Fruit fly (Drosophila melanogaster) whole organism, embryonic: ENCODE measurements around the gene CG1801.

Experiments
- Antp ChIP-seq: fragments of 200-800 bp; sonication (Bioruptor generic); optimal IDR thresholded peaks from 3 replicates; lab custom pipeline; 2016; ENCODE audit warnings: missing biosample characterization, missing genetic modification characterization
- CG11456 ChIP-seq: fragments of 200-800 bp; sonication (Bioruptor generic); IDR thresholded peaks from 3 replicates; pipeline ENCODE4 v1.3.6; 2022; ENCODE audit warnings: missing biosample characterization, missing genetic modification characterization
- CG16863 ChIP-seq: fragments of 200-800 bp; sonication (Bioruptor generic); optimal IDR thresholded peaks from 3 replicates; lab custom pipeline; 2016; ENCODE audit warnings: missing biosample characterization, missing genetic modification characterization
- CG1792 ChIP-seq: fragments of 200-800 bp; sonication (Bioruptor generic); optimal IDR thresholded peaks from 2 replicates; lab custom pipeline; 2016; ENCODE audit warnings: missing biosample characterization, missing genetic modification characterization
- CG18011 ChIP-seq: fragments of 200-800 bp; sonication (Bioruptor generic); optimal IDR thresholded peaks from 2 replicates; lab custom pipeline; 2017; ENCODE audit warnings: missing biosample characterization, missing genetic modification characterization, mild to moderate bottlenecking, moderate library complexity, missing genotype
- CG18476 ChIP-seq: fragments of 200-800 bp; sonication (Bioruptor generic); optimal IDR thresholded peaks from 2 replicates; lab custom pipeline; 2016; ENCODE audit warnings: missing biosample characterization, mild to moderate bottlenecking, missing genetic modification characterization
- CG18764 ChIP-seq: fragments of 200-800 bp; sonication (Bioruptor generic); optimal IDR thresholded peaks from 3 replicates; lab custom pipeline; 2016; ENCODE audit warnings: missing biosample characterization, missing genetic modification characterization
- CG2678 ChIP-seq: fragments of 200-800 bp; sonication (Bioruptor generic); optimal IDR thresholded peaks from 3 replicates; lab custom pipeline; 2019; ENCODE audit warnings: missing biosample characterization, mild to moderate bottlenecking, missing genetic modification characterization, moderate library complexity
- CG30020 ChIP-seq: fragments of 200-800 bp; optimal IDR thresholded peaks from 2 replicates; lab custom pipeline; 2019; ENCODE audit warnings: missing biosample characterization, mild to moderate bottlenecking, missing genetic modification characterization, moderate library complexity
- CG30403 ChIP-seq: fragments of 200-800 bp; sonication (Bioruptor generic); optimal IDR thresholded peaks from 3 replicates; lab custom pipeline; 2016; ENCODE audit warnings: missing biosample characterization, missing genetic modification characterization
- CG31224 ChIP-seq: fragments of 200-800 bp; sonication (Bioruptor generic); IDR thresholded peaks from 2 replicates; pipeline ENCODE4 v1.3.6; 2022; ENCODE audit warnings: missing biosample characterization, missing genetic modification characterization
- CG4360 ChIP-seq: fragments of 200-800 bp; sonication (Bioruptor generic); IDR thresholded peaks from 2 replicates; pipeline ENCODE4 v1.3.6; 2022; ENCODE audit warnings: missing biosample characterization, missing genetic modification characterization
- CG6791 ChIP-seq: fragments of 200-800 bp; sonication (Bioruptor generic); IDR thresholded peaks from 3 replicates; pipeline ENCODE4 v1.3.6; 2022; ENCODE audit warnings: missing biosample characterization, missing genetic modification characterization; ENCODE audit not compliant: partially characterized antibody
- CG9932 ChIP-seq: fragments of 200-800 bp; sonication (Bioruptor generic); IDR thresholded peaks from 2 replicates; pipeline ENCODE4 v1.3.6; 2022; ENCODE audit warnings: missing biosample characterization, missing genetic modification characterization
- CHES-1-like ChIP-seq: fragments of 200-800 bp; sonication (Bioruptor generic); optimal IDR thresholded peaks from 2 replicates; lab custom pipeline; 2016; ENCODE audit warnings: missing biosample characterization, missing genetic modification characterization
- Camta ChIP-seq: fragments of 200-800 bp; sonication (Bioruptor generic); optimal IDR thresholded peaks from 2 replicates; lab custom pipeline; 2016; ENCODE audit warnings: missing biosample characterization, missing genetic modification characterization
- Ets65A ChIP-seq: fragments of 200-800 bp; sonication (Bioruptor generic); peaks from one replicate; lab custom pipeline; 2016; ENCODE audit warnings: missing biosample characterization, missing genetic modification characterization
- Ets97D ChIP-seq: fragments of 200-800 bp; sonication (Bioruptor generic); optimal IDR thresholded peaks from 3 replicates; lab custom pipeline; 2016; ENCODE audit warnings: missing biosample characterization, missing genetic modification characterization
- Hmr ChIP-seq: fragments of 200-800 bp; sonication (Bioruptor generic); optimal IDR thresholded peaks from 3 replicates; lab custom pipeline; 2017; ENCODE audit warnings: mild to moderate bottlenecking, missing biosample characterization, missing genetic modification reagents, missing genetic modification characterization
- Hr3 ChIP-seq: fragments of 200-800 bp; sonication (Bioruptor generic); optimal IDR thresholded peaks from 3 replicates; lab custom pipeline; 2016; ENCODE audit warnings: missing biosample characterization, missing genetic modification characterization
- Hr78 ChIP-seq, 2 experiments: fragments of 200-800 bp in 1 of 2; fragments of >200 bp in 1 of 2; sonication (Bioruptor generic) in 1 of 2; optimal IDR thresholded peaks; 2 replicates each; lab custom pipeline; 2017 to 2019; ENCODE audit warnings: missing biosample characterization in 2 of 2, missing genetic modification characterization in 2 of 2, mild to moderate bottlenecking in 1 of 2, moderate library complexity in 1 of 2
- Max ChIP-seq: fragments of 200-800 bp; sonication (Bioruptor generic); optimal IDR thresholded peaks from 2 replicates; lab custom pipeline; 2016; ENCODE audit warnings: missing biosample characterization, mild to moderate bottlenecking, missing genetic modification characterization
- NK7.1 ChIP-seq: fragments of 200-800 bp; sonication (Bioruptor generic); optimal IDR thresholded peaks from 3 replicates; lab custom pipeline; 2016; ENCODE audit warnings: missing biosample characterization, missing genetic modification characterization
- Nf-YC ChIP-seq: fragments of 200-800 bp; optimal IDR thresholded peaks from 3 replicates; lab custom pipeline; 2019; ENCODE audit warnings: missing biosample characterization, mild to moderate bottlenecking, missing genetic modification characterization, moderate library complexity
- Ravus ChIP-seq: fragments of 200-800 bp; sonication (Bioruptor generic); IDR thresholded peaks from 2 replicates; pipeline ENCODE4 v1.3.6; 2022; ENCODE audit warnings: missing biosample characterization, missing genetic modification characterization
- Rx ChIP-seq: fragments of 200-800 bp; sonication (Bioruptor generic); IDR thresholded peaks from 2 replicates; pipeline ENCODE4 v1.3.6; 2022; ENCODE audit warnings: missing biosample characterization, missing genetic modification characterization
- Spps ChIP-seq: fragments of 200-800 bp; sonication (Bioruptor generic); optimal IDR thresholded peaks from 2 replicates; lab custom pipeline; 2018; ENCODE audit warnings: missing biosample characterization, mild to moderate bottlenecking, missing genetic modification characterization
- Stat92E ChIP-seq, 3 experiments: fragments of >200 bp in 2 of 3; fragments of 200-800 bp in 1 of 3; sonication (Bioruptor generic) in 1 of 3; optimal IDR thresholded peaks; 2 replicates each; lab custom pipeline; 2017 to 2019; ENCODE audit warnings: missing biosample characterization in 3 of 3, missing genetic modification characterization in 3 of 3, mild to moderate bottlenecking in 1 of 3, moderate library complexity in 1 of 3
- ash1 ChIP-seq: fragments of 200-800 bp; sonication (Bioruptor generic); optimal IDR thresholded peaks from 2 replicates; lab custom pipeline; 2018; ENCODE audit warnings: missing biosample characterization, mild to moderate bottlenecking, missing genetic modification characterization
- ato ChIP-seq: fragments of 200-800 bp; sonication (Bioruptor generic); IDR thresholded peaks from 2 replicates; pipeline ENCODE4 v1.3.6; 2022; ENCODE audit warnings: missing biosample characterization, missing genetic modification characterization; ENCODE audit not compliant: partially characterized antibody
- btn ChIP-seq: fragments of 200-800 bp; sonication (Bioruptor generic); optimal IDR thresholded peaks from 2 replicates; lab custom pipeline; 2016; ENCODE audit warnings: missing biosample characterization, missing genetic modification characterization
- emc ChIP-seq: fragments of 200-800 bp; sonication (Bioruptor generic); optimal IDR thresholded peaks from 2 replicates; lab custom pipeline; 2016; ENCODE audit warnings: missing biosample characterization, missing genetic modification characterization
- eyg ChIP-seq: fragments of 200-800 bp; sonication (Bioruptor generic); optimal IDR thresholded peaks from 3 replicates; lab custom pipeline; 2016; ENCODE audit warnings: missing biosample characterization, missing genetic modification characterization
- gsb-n ChIP-seq: fragments of 200-800 bp; sonication (Bioruptor generic); optimal IDR thresholded peaks from 3 replicates; lab custom pipeline; 2018; ENCODE audit warnings: missing biosample characterization, mild to moderate bottlenecking, missing genetic modification characterization
- ham ChIP-seq: fragments of 200-800 bp; sonication (Bioruptor generic); IDR thresholded peaks from 2 replicates; pipeline ENCODE4 v1.3.6; 2022; ENCODE audit warnings: missing biosample characterization, missing genetic modification characterization
- mld ChIP-seq: fragments of 200-800 bp; sonication (Bioruptor generic); IDR thresholded peaks from 3 replicates; pipeline ENCODE4 v1.3.6; 2022; ENCODE audit warnings: missing biosample characterization, missing genetic modification characterization; ENCODE audit not compliant: partially characterized antibody
- nau ChIP-seq: fragments of 200-800 bp; sonication (Bioruptor generic); optimal IDR thresholded peaks from 3 replicates; lab custom pipeline; 2017; ENCODE audit warnings: missing biosample characterization, mild to moderate bottlenecking, missing genetic modification characterization, missing genetic modification reagents
- nmo ChIP-seq: fragments of 200-800 bp; sonication (Bioruptor generic); optimal IDR thresholded peaks from 2 replicates; lab custom pipeline; 2018; ENCODE audit warnings: missing biosample characterization, mild to moderate bottlenecking, missing genetic modification characterization, moderate library complexity
- pan ChIP-seq, 4 experiments: fragments of >200 bp in 3 of 4; fragments of 200-800 bp in 1 of 4; sonication (Bioruptor generic) in 1 of 4; optimal IDR thresholded peaks in 3 of 4; IDR thresholded peaks in 1 of 4; 2 replicates each; pipeline versions ENCODE4 v1.3.6 to Lab custom; 2017 to 2022; ENCODE audit warnings: missing biosample characterization in 2 of 4, missing genetic modification characterization in 2 of 4, mixed read lengths in 1 of 4
- pnt ChIP-seq: fragments of 200-800 bp; sonication (Bioruptor generic); optimal IDR thresholded peaks from 3 replicates; lab custom pipeline; 2016; ENCODE audit warnings: missing biosample characterization, missing genetic modification characterization
- schlank ChIP-seq: fragments of 200-800 bp; sonication (Bioruptor generic); optimal IDR thresholded peaks from 2 replicates; lab custom pipeline; 2018; ENCODE audit warnings: missing biosample characterization, mild to moderate bottlenecking, missing genetic modification characterization
- sna ChIP-seq: fragments of 200-800 bp; sonication (Bioruptor generic); IDR thresholded peaks from 2 replicates; pipeline ENCODE4 v1.3.6; 2022; ENCODE audit warnings: missing biosample characterization, missing genetic modification characterization; ENCODE audit not compliant: partially characterized antibody
- sr ChIP-seq: fragments of 200-800 bp; sonication (Bioruptor generic); IDR thresholded peaks from 3 replicates; pipeline ENCODE4 v1.3.6; 2022; ENCODE audit warnings: missing biosample characterization, missing genetic modification characterization
- tin ChIP-seq: fragments of 200-800 bp; sonication (Bioruptor generic); optimal IDR thresholded peaks from 3 replicates; lab custom pipeline; 2016; ENCODE audit warnings: missing biosample characterization, missing genetic modification characterization
- toy ChIP-seq: fragments of 200-800 bp; sonication (Bioruptor generic); IDR thresholded peaks from 2 replicates; pipeline ENCODE4 v1.3.6; 2022; ENCODE audit warnings: missing biosample characterization, missing genetic modification characterization
- twi ChIP-seq: fragments of 200-800 bp; optimal IDR thresholded peaks from 2 replicates; lab custom pipeline; 2019; ENCODE audit warnings: missing biosample characterization, mild to moderate bottlenecking, missing genetic modification characterization, moderate library complexity
- unpg ChIP-seq: fragments of 200-800 bp; sonication (Bioruptor generic); optimal IDR thresholded peaks from 3 replicates; lab custom pipeline; 2018; ENCODE audit warnings: missing biosample characterization, mild to moderate bottlenecking, missing genetic modification characterization, moderate library complexity
- vnd ChIP-seq: fragments of 200-800 bp; sonication (Bioruptor generic); IDR thresholded peaks from 3 replicates; pipeline ENCODE4 v1.3.6; 2022; ENCODE audit warnings: missing biosample characterization, missing genetic modification characterization; ENCODE audit not compliant: partially characterized antibody
- z ChIP-seq: fragments of 200-800 bp; sonication (Bioruptor generic); IDR thresholded peaks from 3 replicates; pipeline ENCODE4 v1.3.6; 2022; ENCODE audit warnings: missing biosample characterization, missing genetic modification characterization

Gene CG1801

dm6 chrX:21366311-21366990 is 49.1 kb upstream of the CG1801 start (continued):
- no peak for TF ChIP-seq z (GFP tag; lab: Robert Waterston, UW)
- no peak for TF ChIP-seq CG1792
- TF ChIP-seq Rx (GFP tag; lab: Robert Waterston, UW), result no peak; the same call in none of the 2 replicates
- TF ChIP-seq mld (GFP tag; lab: Robert Waterston, UW), result no peak
- peak in 1 of 2 experiments; percentile 85 for TF ChIP-seq Hr78 (GFP tag; optimal IDR thresholded peaks at IDR 0.05; lab: Kevin White, UChicago)
- peak; percentile 92 for TF ChIP-seq CG30403 (GFP tag; lab: Kevin White, UChicago)
- TF ChIP-seq eyg, result no peak
- peak; percentile 80 for TF ChIP-seq schlank
- TF ChIP-seq CG18476, result peak; percentile 78
- peak; percentile 90 for TF ChIP-seq nau (GFP tag; lab: Kevin White, UChicago)
- TF ChIP-seq CG4360 (GFP tag; lab: Robert Waterston, UW), result peak; percentile 37; the same call in 1 of the 2 replicates
- no peak for TF ChIP-seq Ets97D (GFP tag; lab: Kevin White, UChicago)
- peak; percentile 89 for TF ChIP-seq gsb-n
- TF ChIP-seq ato (GFP tag; lab: Robert Waterston, UW), result no peak
- no peak for TF ChIP-seq sna
- TF ChIP-seq CG11456 (GFP tag; lab: Robert Waterston, UW), result peak; percentile 83
- no peak for TF ChIP-seq vnd (GFP tag; lab: Robert Waterston, UW)
- TF ChIP-seq pnt (GFP tag; lab: Kevin White, UChicago), result peak; percentile 63
- peak; percentile 97 for TF ChIP-seq CG2678 (tag; lab: Kevin White, UChicago)
- TF ChIP-seq CG18764 (GFP tag; lab: Kevin White, UChicago), result peak; percentile 71
- no peak for TF ChIP-seq NK7.1
- TF ChIP-seq CG16863 (GFP tag; lab: Kevin White, UChicago), result peak; percentile 34
- no peak for TF ChIP-seq Camta (GFP tag; lab: Kevin White, UChicago)
- no peak for TF ChIP-seq sr
- TF ChIP-seq nmo (GFP tag; lab: Kevin White, UChicago), result peak; percentile 95
- TF ChIP-seq CG18011 (GFP tag; lab: Kevin White, UChicago), result peak; percentile 72
- peak; percentile 73 for TF ChIP-seq ham
- peak; percentile 84 for TF ChIP-seq twi (tag; lab: Kevin White, UChicago)
- TF ChIP-seq CHES-1-like, result peak; percentile 41
- no peak for TF ChIP-seq CG6791 (GFP tag; lab: Robert Waterston, UW)
- no peak for TF ChIP-seq pan (optimal IDR thresholded peaks at IDR 0.05; lab: Kevin White, UChicago)
- peak in 1 of 2 experiments; percentile 87 for TF ChIP-seq pan (GFP tag; optimal IDR thresholded peaks at IDR 0.05 in 1 of 2, IDR thresholded peaks at IDR 0.05 in 1 of 2)
- peak in 1 of 3 experiments; percentile 78 for TF ChIP-seq Stat92E (GFP tag; optimal IDR thresholded peaks at IDR 0.05; lab: Kevin White, UChicago)
- peak; percentile 40 for TF ChIP-seq Antp
- TF ChIP-seq CG31224 (GFP tag; lab: Robert Waterston, UW), result peak; percentile 74
- TF ChIP-seq tin (GFP tag; lab: Kevin White, UChicago), result peak; percentile 89
- peak; percentile 93 for TF ChIP-seq Ets65A
- TF ChIP-seq unpg, result peak; percentile 91
- TF ChIP-seq CG30020 (tag; lab: Kevin White, UChicago), result peak; percentile 73
- TF ChIP-seq Hr3 (GFP tag; lab: Kevin White, UChicago), result peak; percentile 85
- peak; percentile 76 for TF ChIP-seq Max
- TF ChIP-seq Hmr (GFP tag; lab: Kevin White, UChicago), result peak; percentile 96
- TF ChIP-seq Nf-YC (tag; lab: Kevin White, UChicago), result peak; percentile 86
- TF ChIP-seq Ravus, result peak; percentile 80
- TF ChIP-seq Spps (tag; lab: Kevin White, UChicago), result peak; percentile 78
- no peak for TF ChIP-seq btn (GFP tag; lab: Kevin White, UChicago)
- TF ChIP-seq emc (GFP tag; lab: Kevin White, UChicago), result no peak
- peak; percentile 57 for TF ChIP-seq ash1 (GFP tag; lab: Kevin White, UChicago)
- TF ChIP-seq toy (GFP tag; lab: Robert Waterston, UW), result no peak
- TF ChIP-seq CG9932 (GFP tag; lab: Robert Waterston, UW), result peak; percentile 88
